Fruit fly (Drosophila melanogaster) whole organism, adult: ENCODE measurements around the gene CG10492.

Experiments
- CG11617 ChIP-seq: fragments of 200-800 bp; sonication (Bioruptor generic); optimal IDR thresholded peaks from 2 replicates; lab custom pipeline; 2017; ENCODE audit warnings: mild to moderate bottlenecking, missing biosample characterization, missing genetic modification reagents, missing genetic modification characterization
- CG12768 ChIP-seq: fragments of 200-800 bp; sonication (Bioruptor generic); optimal IDR thresholded peaks from 2 replicates; lab custom pipeline; 2017; ENCODE audit warnings: missing biosample characterization, missing genetic modification characterization, mild to moderate bottlenecking, moderate library complexity, missing genetic modification reagents
- CG14711 ChIP-seq: fragments of 200-800 bp; sonication (Bioruptor generic); optimal IDR thresholded peaks from 2 replicates; lab custom pipeline; 2018; ENCODE audit warnings: missing biosample characterization, mild to moderate bottlenecking, missing genetic modification characterization, moderate library complexity
- CG1620 ChIP-seq: fragments of 200-800 bp; sonication (Bioruptor generic); optimal IDR thresholded peaks from 2 replicates; lab custom pipeline; 2016; ENCODE audit warnings: missing biosample characterization, missing genetic modification characterization
- CG33017 ChIP-seq: fragments of 200-800 bp; sonication (Bioruptor generic); optimal IDR thresholded peaks from 2 replicates; lab custom pipeline; 2018; ENCODE audit warnings: missing biosample characterization, mild to moderate bottlenecking, missing genetic modification characterization, moderate library complexity
- CG5204 ChIP-seq: fragments of 200-800 bp; sonication (Bioruptor generic); optimal IDR thresholded peaks from 2 replicates; lab custom pipeline; 2016; ENCODE audit warnings: missing biosample characterization, missing genetic modification characterization
- CG7045 ChIP-seq: fragments of 200-800 bp; sonication (Bioruptor generic); optimal IDR thresholded peaks from 2 replicates; lab custom pipeline; 2017; ENCODE audit warnings: missing biosample characterization, mild to moderate bottlenecking, missing genetic modification characterization
- CG7101 ChIP-seq: fragments of 200-800 bp; sonication (Bioruptor generic); optimal IDR thresholded peaks from 2 replicates; lab custom pipeline; 2018; ENCODE audit warnings: missing biosample characterization, mild to moderate bottlenecking, missing genetic modification characterization, moderate library complexity
- Clk ChIP-seq: fragments of 200-800 bp; sonication (Bioruptor generic); optimal IDR thresholded peaks from 2 replicates; lab custom pipeline; 2017; ENCODE audit warnings: missing biosample characterization, missing genetic modification characterization
- Crg-1 ChIP-seq: fragments of 200-800 bp; sonication (Bioruptor generic); optimal IDR thresholded peaks from 2 replicates; lab custom pipeline; 2016; ENCODE audit warnings: missing biosample characterization, missing genetic modification characterization
- Hr96 ChIP-seq: fragments of 200-800 bp; sonication (Bioruptor generic); optimal IDR thresholded peaks from 2 replicates; lab custom pipeline; 2016; ENCODE audit warnings: missing biosample characterization, missing genetic modification characterization
- Mnt ChIP-seq: fragments of 200-800 bp; sonication (Bioruptor generic); optimal IDR thresholded peaks from 2 replicates; lab custom pipeline; 2016; ENCODE audit warnings: missing biosample characterization, mild to moderate bottlenecking, missing genetic modification characterization
- bab1 ChIP-seq: fragments of 200-800 bp; sonication (Bioruptor generic); optimal IDR thresholded peaks from 3 replicates; lab custom pipeline; 2019; ENCODE audit warnings: missing biosample characterization, mild to moderate bottlenecking, missing genetic modification characterization, moderate library complexity
- cic ChIP-seq: fragments of 200-800 bp; sonication (Bioruptor generic); optimal IDR thresholded peaks from 2 replicates; lab custom pipeline; 2017; ENCODE audit warnings: missing biosample characterization, mild to moderate bottlenecking, missing genetic modification characterization, moderate library complexity
- cnc ChIP-seq, 2 experiments: fragments of >200 bp; optimal IDR thresholded peaks; 2 replicates each; lab custom pipeline; 2017
- kay ChIP-seq: fragments of 200-800 bp; sonication (Bioruptor generic); peaks from one replicate; lab custom pipeline; 2016; ENCODE audit warnings: missing biosample characterization, missing genetic modification characterization, borderline replicate concordance
- ovo ChIP-seq: fragments of 200-800 bp; sonication (Bioruptor generic); optimal IDR thresholded peaks from 2 replicates; lab custom pipeline; 2016; ENCODE audit warnings: missing biosample characterization, missing genetic modification characterization
- pad ChIP-seq: fragments of 200-800 bp; sonication (Bioruptor generic); optimal IDR thresholded peaks from 3 replicates; lab custom pipeline; 2017; ENCODE audit warnings: missing biosample characterization, missing genetic modification characterization, mild to moderate bottlenecking, moderate library complexity, missing genetic modification reagents
- tj ChIP-seq: fragments of 200-800 bp; sonication (Bioruptor generic); optimal IDR thresholded peaks from 3 replicates; lab custom pipeline; 2017; ENCODE audit warnings: missing biosample characterization, mild to moderate bottlenecking, missing genetic modification characterization, moderate library complexity
- toe ChIP-seq: fragments of 200-800 bp; sonication (Bioruptor generic); optimal IDR thresholded peaks from 2 replicates; lab custom pipeline; 2016; ENCODE audit warnings: missing biosample characterization, missing genetic modification characterization

Gene CG10492

DNA sequence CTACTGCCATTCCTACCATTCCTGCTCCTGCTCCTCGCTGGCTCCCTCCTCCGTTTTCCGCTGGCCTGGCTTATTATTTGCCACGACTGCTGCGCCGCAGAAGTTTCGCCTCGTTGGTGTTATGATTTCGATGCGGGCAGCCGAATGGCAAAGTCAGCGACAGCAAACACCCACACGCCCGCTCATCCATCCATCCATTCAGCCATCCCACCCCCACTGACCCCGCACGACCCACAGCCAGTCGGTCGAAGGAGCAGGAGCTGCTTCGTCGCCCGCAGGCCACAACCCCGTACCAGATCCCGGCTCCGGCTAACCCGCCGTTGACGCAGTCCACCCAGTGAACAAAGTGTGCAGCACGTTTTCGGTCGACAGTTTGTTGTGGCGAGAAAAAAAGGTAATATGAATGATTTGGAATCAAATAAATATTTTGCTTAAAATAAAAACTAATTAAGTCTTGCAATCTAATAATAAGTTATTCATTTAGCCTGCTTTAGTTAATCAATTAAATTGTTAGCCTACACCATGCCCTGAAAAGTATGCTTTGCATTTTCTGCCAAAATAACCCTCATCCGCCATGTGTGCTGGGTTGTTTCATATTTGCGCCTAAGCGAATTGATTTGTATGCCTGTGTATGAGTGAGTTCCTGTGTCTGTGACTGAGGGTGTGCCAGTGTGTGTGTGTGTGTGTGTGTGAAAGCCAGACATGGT is 27.2 kb upstream of the CG10492 start:
- TF ChIP-seq toe (GFP tag; lab: Kevin White, UChicago) (peak; percentile 10), bab1 (GFP tag; lab: Kevin White, UChicago) (no peak), Crg-1 (GFP tag; lab: Kevin White, UChicago) (no peak), ovo (GFP tag; lab: Kevin White, UChicago) (no peak), CG11617 (no peak), CG7101 (peak; percentile 21), CG12768 (no peak), kay (GFP tag; lab: Kevin White, UChicago) (no peak), Hr96 (GFP tag; lab: Kevin White, UChicago) (no peak), cnc (optimal IDR thresholded peaks at IDR 0.05; lab: Kevin White, UChicago) (no peak), CG14711 (no peak), cic (GFP tag; lab: Kevin White, UChicago) (no peak), CG33017 (tag; lab: Kevin White, UChicago) (peak; percentile 32), Clk (GFP tag; lab: Kevin White, UChicago) (no peak), CG1620 (GFP tag; lab: Kevin White, UChicago) (no peak), Mnt (GFP tag; lab: Kevin White, UChicago) (no peak), pad (GFP tag; lab: Kevin White, UChicago) (no peak), CG5204 (GFP tag; lab: Kevin White, UChicago) (no peak), tj (GFP tag; lab: Kevin White, UChicago) (no peak), CG7045 (peak; percentile 11)

DNA sequence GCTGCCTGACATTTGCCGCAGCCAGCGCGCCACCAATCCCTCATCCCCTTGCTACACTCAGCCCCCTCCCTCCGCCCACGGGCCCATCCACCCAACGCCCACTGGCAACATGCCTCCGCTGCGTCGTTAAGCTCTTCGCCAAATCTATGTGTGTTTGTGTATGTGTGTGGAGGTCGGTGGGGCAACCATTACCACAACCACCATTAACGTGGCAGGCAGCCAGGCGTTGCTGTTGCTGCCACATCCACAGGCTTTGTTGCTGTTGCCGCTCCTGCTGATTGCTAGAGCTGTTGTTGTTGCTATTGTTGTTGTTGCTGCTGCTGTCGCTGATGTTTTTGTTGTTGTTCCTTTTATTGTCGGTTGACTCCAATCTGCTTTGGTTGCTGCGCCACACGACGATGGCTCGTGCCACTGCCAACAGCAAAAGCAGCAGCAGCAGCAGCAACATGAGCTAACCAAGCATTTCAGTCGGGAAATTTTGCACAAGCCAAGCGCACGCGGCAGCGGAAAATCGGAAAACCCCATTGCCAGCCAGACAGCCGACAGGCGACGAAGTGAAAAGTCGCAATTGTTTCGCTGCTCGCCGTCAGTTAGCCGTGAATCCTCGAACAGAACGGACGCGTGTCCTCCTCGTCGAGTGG is 26.5 kb upstream of the CG10492 start, which contains the start of gene Sidpn:
TSS of gene Sidpn (plus strand) at position 465 of the 641 bp plus-strand sequence.
- TF ChIP-seq cic (GFP tag; lab: Kevin White, UChicago), result peak; percentile 9
- no peak for TF ChIP-seq CG5204 (GFP tag; lab: Kevin White, UChicago)

DNA sequence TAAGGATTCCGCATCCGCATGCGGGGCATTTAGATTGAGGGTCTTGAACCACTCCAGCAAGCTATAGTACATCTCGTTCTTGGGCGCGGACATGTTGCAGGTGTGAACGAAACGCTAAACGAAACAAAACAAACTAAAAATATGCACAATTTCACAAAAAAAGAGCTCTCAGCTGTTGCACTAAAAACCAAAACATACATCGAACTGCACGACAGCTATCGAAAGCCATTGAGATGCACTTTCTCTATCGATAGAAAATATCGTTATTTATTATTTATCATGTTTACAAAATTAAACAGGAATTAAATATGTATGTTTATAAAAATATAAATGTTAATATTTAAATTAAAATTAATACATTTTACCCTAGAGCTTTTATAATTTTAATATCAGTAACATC is 20.6 kb upstream of the CG10492 start, which contains the start of gene hook:
TSS of gene hook (minus strand) at position 211 of the 400 bp plus-strand sequence.
- TF ChIP-seq bab1 (GFP tag; lab: Kevin White, UChicago) (peak; percentile 19), Mnt (GFP tag; lab: Kevin White, UChicago) (peak; percentile 25), CG7101 (no peak)

DNA sequence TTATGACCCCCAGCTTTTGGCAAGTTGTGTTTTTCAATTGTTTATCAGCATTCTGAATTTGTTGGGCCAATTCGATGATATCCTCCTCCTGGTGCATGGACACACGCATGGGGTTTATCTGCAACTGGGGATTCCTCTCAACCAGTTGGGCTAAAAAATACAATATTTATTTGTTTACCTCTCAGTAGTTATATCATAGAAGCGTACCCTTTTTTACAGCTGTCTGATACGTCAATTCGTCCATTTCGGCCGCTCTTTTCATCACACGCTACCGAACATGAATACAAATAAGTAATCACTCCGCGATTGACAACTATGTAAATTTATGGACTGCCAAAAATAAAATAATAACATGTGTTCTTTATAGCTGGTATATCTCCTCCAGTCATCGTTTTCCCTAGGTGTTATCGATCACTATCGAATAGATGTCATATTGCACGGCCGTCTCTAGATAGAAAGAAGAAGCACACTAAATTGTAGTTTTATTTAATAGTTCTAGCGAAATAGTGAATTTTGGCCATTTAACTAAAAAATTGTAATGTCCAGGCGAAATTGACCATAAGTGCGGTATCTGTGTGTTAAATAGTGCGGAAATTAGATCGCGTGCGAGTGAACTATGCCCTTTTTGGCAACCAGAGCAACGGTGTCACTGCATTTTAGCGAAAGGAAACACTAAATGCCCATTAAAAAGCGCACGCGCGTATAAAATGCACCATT is 19.5 kb upstream of the CG10492 start, which contains the start of the genes mib2 and CG31800:
TSS of gene mib2 (plus strand) at position 232 of the 717 bp plus-strand sequence.
TSS of gene CG31800 (minus strand) at position 364 of the 717 bp plus-strand sequence.
- TF ChIP-seq pad (GFP tag; lab: Kevin White, UChicago) (no peak), Crg-1 (GFP tag; lab: Kevin White, UChicago) (no peak), bab1 (GFP tag; lab: Kevin White, UChicago) (peak; percentile 13), Clk (GFP tag; lab: Kevin White, UChicago) (no peak), Hr96 (GFP tag; lab: Kevin White, UChicago) (no peak), tj (GFP tag; lab: Kevin White, UChicago) (no peak), cic (GFP tag; lab: Kevin White, UChicago) (no peak), CG11617 (peak; percentile 8), CG7045 (no peak), CG5204 (GFP tag; lab: Kevin White, UChicago) (no peak), toe (GFP tag; lab: Kevin White, UChicago) (peak; percentile 7), CG33017 (tag; lab: Kevin White, UChicago) (no peak), CG1620 (GFP tag; lab: Kevin White, UChicago) (no peak), CG7101 (peak; percentile 4), CG14711 (no peak), Mnt (GFP tag; lab: Kevin White, UChicago) (peak; percentile 35), kay (GFP tag; lab: Kevin White, UChicago) (no peak), cnc (optimal IDR thresholded peaks at IDR 0.05; lab: Kevin White, UChicago) (no peak), ovo (GFP tag; lab: Kevin White, UChicago) (no peak), CG12768 (no peak)

DNA sequence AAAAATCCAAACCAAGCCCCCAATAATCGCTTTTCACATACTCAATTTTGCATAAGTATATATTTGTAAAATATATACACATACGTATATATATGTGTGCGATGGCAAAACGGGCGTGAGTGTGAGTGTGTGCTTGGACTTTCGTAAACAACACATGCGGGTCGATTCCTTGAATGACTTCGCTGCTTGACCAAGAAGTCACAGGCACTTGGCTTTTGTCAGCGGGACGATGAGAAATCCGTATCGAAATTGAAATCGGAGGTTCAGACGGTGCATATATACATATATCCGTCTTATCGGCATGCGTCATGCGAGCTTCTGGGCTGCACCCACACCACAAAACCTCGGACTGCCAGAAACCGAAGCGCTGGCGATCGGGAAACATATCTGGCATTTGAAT is 18.9 kb upstream of the CG10492 start:
- TF ChIP-seq CG7101, result no peak
- peak; percentile 34 for TF ChIP-seq tj (GFP tag; lab: Kevin White, UChicago)

DNA sequence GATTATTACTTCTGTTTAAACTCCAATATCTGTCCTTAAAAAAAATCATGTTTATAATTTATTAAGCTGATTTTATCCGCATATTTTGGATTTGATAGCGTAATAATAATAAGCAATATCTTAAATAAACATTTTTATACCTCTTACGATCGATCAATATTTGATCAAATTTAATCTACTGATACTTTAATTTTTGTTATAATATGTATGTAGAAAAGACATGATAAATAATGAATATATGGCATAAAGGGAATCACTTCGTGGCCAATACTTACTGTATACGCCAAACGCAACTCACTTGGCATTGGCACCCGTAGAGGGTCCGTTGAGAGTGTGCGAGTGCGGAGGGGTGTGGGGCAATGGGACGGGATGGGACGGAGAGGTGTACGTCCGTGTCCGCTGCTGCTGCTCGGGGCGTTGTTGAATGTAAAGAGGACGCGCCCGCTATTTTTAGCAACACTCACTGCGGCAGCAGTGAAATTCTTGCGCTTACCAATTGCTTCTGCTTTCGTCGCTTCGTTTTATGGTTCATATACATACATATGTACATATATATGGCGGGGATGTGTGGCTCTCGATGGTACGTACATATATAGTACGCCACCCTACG is 17.7 kb upstream of the CG10492 start:
- TF ChIP-seq cnc (optimal IDR thresholded peaks at IDR 0.05; lab: Kevin White, UChicago) (no peak), CG11617 (no peak), CG5204 (GFP tag; lab: Kevin White, UChicago) (no peak), cic (GFP tag; lab: Kevin White, UChicago) (no peak), CG1620 (GFP tag; lab: Kevin White, UChicago) (no peak), bab1 (GFP tag; lab: Kevin White, UChicago) (no peak), CG33017 (tag; lab: Kevin White, UChicago) (no peak), ovo (GFP tag; lab: Kevin White, UChicago) (no peak), toe (GFP tag; lab: Kevin White, UChicago) (no peak), CG14711 (no peak), Clk (GFP tag; lab: Kevin White, UChicago) (no peak), kay (GFP tag; lab: Kevin White, UChicago) (no peak)
